Worm (Caenorhabditis elegans) whole organism, L4/young adult: ENCODE measurements around the gene fbxb-24.

ENCODE experiments used
- W03F9.2 ChIP-seq: fragments of 150-350 bp; optimal IDR thresholded peaks from 2 replicates; lab custom pipeline; 2014; ENCODE audit warnings: missing biosample characterization, missing genetic modification characterization
- him-1 ChIP-seq: sonication (generic microtip); optimal IDR thresholded peaks from 2 replicates; lab custom pipeline; 2016; ENCODE audit warnings: missing genotype, missing genetic modification reagents, missing genetic modification characterization, missing compliant biosample characterization

DNA sequence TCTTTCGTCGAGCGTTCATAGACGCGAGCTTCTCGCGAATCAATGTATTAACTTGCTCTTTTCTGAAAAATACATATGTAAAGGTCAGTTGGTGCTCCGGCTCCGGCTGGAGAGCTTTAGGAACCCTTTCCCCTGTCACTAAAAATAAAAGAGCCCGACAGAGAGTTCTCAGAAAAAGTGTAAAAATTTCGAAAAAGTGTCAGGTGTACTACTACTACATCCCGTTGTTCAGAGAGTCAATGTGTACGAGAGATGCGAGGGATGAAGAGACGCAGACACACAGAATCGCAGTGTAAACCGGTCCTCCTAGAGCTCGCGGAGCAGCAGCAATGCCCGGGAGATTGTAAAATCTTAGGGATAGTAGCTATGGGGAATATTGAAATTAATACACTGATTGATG, 33.9 kb downstream of the fbxb-24 start:
- no peak for TF ChIP-seq W03F9.2 (tag; lab: Kevin White, UChicago)
- TF ChIP-seq him-1 (tag; lab: Kevin White, UChicago), result no peak
